Worm (Caenorhabditis elegans) whole organism, mixed stage, embryonic: ENCODE data around the gene BE0003N10.1.

Source experiments
- lsy-2 ChIP-seq: fragments of 150-350 bp; optimal IDR thresholded peaks from 2 replicates; lab custom pipeline; 2014; ENCODE audit warnings: missing biosample characterization, missing genetic modification characterization
- nhr-237 ChIP-seq: fragments of 150-350 bp; optimal IDR thresholded peaks from 2 replicates; lab custom pipeline; 2014; ENCODE audit warnings: missing biosample characterization, missing genetic modification characterization

DNA sequence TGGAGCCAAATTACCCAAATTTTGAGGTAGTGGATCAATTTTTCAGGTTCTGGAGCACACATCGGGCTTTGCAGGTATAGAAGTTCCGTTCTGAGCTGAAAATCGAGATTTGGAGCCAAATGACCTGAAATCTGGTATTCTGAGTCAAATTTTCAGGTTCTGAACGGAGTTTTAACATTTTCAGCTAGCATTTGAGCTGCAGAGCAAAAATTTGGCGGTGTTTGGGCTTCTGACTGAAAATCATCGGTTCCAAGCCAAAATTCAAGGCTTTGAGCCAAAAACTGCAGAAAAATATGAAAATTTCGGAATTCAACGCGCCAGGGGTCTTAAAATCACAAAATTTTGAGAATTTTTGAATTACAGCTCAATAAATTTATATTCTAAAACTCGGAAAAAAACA, 6.3 kb upstream of the BE0003N10.1 start, which contains the start of the genes clc-26 and E_BE45912.2:
- TF ChIP-seq nhr-237 (tag; lab: Kevin White, UChicago) (no peak), lsy-2 (tag; lab: Kevin White, UChicago) (no peak)
